Worm (Caenorhabditis elegans) whole organism, late embryonic: ENCODE measurements around the gene col-79.

Experiments used
- C08G9.2 ChIP-seq: sonication (generic microtip); optimal IDR thresholded peaks from 2 replicates; lab custom pipeline; 2016; ENCODE audit warnings: mild to moderate bottlenecking, missing genetic modification characterization, moderate library complexity, missing compliant biosample characterization
- T23F11.4 ChIP-seq: fragments of 200-800 bp; sonication (Bioruptor generic); optimal IDR thresholded peaks from 2 replicates; lab custom pipeline; 2018; ENCODE audit warnings: mild to moderate bottlenecking, missing genetic modification characterization, missing compliant biosample characterization
- Y22D7AL.16 ChIP-seq: sonication (generic microtip); optimal IDR thresholded peaks from 2 replicates; lab custom pipeline; 2016; ENCODE audit warnings: missing genetic modification characterization, missing compliant biosample characterization
- ahr-1 ChIP-seq: sonication (generic microtip); optimal IDR thresholded peaks from 2 replicates; lab custom pipeline; 2016; ENCODE audit warnings: missing genetic modification characterization, missing compliant biosample characterization
- ceh-14 ChIP-seq: sonication (generic microtip); optimal IDR thresholded peaks from 2 replicates; lab custom pipeline; 2016; ENCODE audit warnings: missing genotype, missing genetic modification characterization, missing compliant biosample characterization
- ceh-19 ChIP-seq: fragments of 200-800 bp; sonication (Bioruptor generic); optimal IDR thresholded peaks from 2 replicates; lab custom pipeline; 2018; ENCODE audit warnings: mild to moderate bottlenecking, missing genetic modification characterization, missing compliant biosample characterization
- ceh-2 ChIP-seq: sonication (generic microtip); optimal IDR thresholded peaks from 2 replicates; lab custom pipeline; 2016; ENCODE audit warnings: missing genotype, missing genetic modification characterization, missing compliant biosample characterization
- ceh-22 ChIP-seq: sonication (generic microtip); optimal IDR thresholded peaks from 2 replicates; lab custom pipeline; 2017; ENCODE audit warnings: missing biosample characterization, missing genetic modification characterization
- ceh-24 ChIP-seq: sonication (generic microtip); optimal IDR thresholded peaks from 2 replicates; lab custom pipeline; 2016; ENCODE audit warnings: mild to moderate bottlenecking, missing genetic modification characterization, missing compliant biosample characterization
- ceh-34 ChIP-seq: sonication (generic microtip); optimal IDR thresholded peaks from 2 replicates; lab custom pipeline; 2016; ENCODE audit warnings: mild to moderate bottlenecking, missing genetic modification characterization, missing compliant biosample characterization
- ceh-45 ChIP-seq: fragments of 200-800 bp; sonication (Bioruptor generic); IDR thresholded peaks from 2 replicates; pipeline ENCODE4 v1.3.6; 2022; ENCODE audit warnings: missing genetic modification reagents, missing genetic modification characterization, missing compliant biosample characterization
- ceh-48 ChIP-seq: sonication (generic microtip); optimal IDR thresholded peaks from 2 replicates; lab custom pipeline; 2016; ENCODE audit warnings: missing genetic modification characterization, inconsistent platforms, missing compliant biosample characterization
- che-1 ChIP-seq: sonication (generic microtip); optimal IDR thresholded peaks from 2 replicates; lab custom pipeline; 2016; ENCODE audit warnings: mild to moderate bottlenecking, missing genetic modification characterization, missing compliant biosample characterization
- elt-2 ChIP-seq: sonication (generic microtip); optimal IDR thresholded peaks from 2 replicates; lab custom pipeline; 2016; ENCODE audit warnings: missing genetic modification reagents, missing genetic modification characterization, missing compliant biosample characterization
- elt-4 ChIP-seq: sonication (generic microtip); optimal IDR thresholded peaks from 2 replicates; lab custom pipeline; 2016; ENCODE audit warnings: missing genetic modification characterization, missing compliant biosample characterization
- ets-4 ChIP-seq: sonication (generic microtip); optimal IDR thresholded peaks from 2 replicates; lab custom pipeline; 2016; ENCODE audit warnings: missing genetic modification characterization, missing compliant biosample characterization
- gmeb-2 ChIP-seq: sonication (generic microtip); optimal IDR thresholded peaks from 2 replicates; lab custom pipeline; 2016; ENCODE audit warnings: missing genetic modification characterization, inconsistent platforms, missing compliant biosample characterization
- hlh-13 ChIP-seq: fragments of 200-800 bp; sonication (Bioruptor generic); optimal IDR thresholded peaks from 2 replicates; lab custom pipeline; 2018; ENCODE audit warnings: mild to moderate bottlenecking, missing genetic modification characterization, missing compliant biosample characterization
- hlh-6 ChIP-seq: sonication (generic microtip); optimal IDR thresholded peaks from 2 replicates; lab custom pipeline; 2016; ENCODE audit warnings: missing genotype, missing genetic modification characterization, missing compliant biosample characterization
- hlh-8 ChIP-seq: sonication (generic microtip); optimal IDR thresholded peaks from 2 replicates; lab custom pipeline; 2016; ENCODE audit warnings: missing genotype, missing genetic modification characterization, missing compliant biosample characterization
- lim-6 ChIP-seq: sonication (generic microtip); optimal IDR thresholded peaks from 2 replicates; lab custom pipeline; 2016; ENCODE audit warnings: missing genetic modification characterization, missing compliant biosample characterization
- lin-11 ChIP-seq: fragments of 200-800 bp; sonication (Bioruptor generic); optimal IDR thresholded peaks from 2 replicates; lab custom pipeline; 2018; ENCODE audit warnings: mild to moderate bottlenecking, missing genetic modification characterization, missing compliant biosample characterization
- mec-3 ChIP-seq: sonication (generic microtip); optimal IDR thresholded peaks from 2 replicates; lab custom pipeline; 2016; ENCODE audit warnings: borderline replicate concordance, missing genetic modification characterization, missing compliant biosample characterization
- nhr-11 ChIP-seq: fragments of 150-350 bp; optimal IDR thresholded peaks from 2 replicates; lab custom pipeline; 2014; ENCODE audit warnings: missing biosample characterization, missing genetic modification characterization
- nhr-232 ChIP-seq: sonication (generic microtip); optimal IDR thresholded peaks from 2 replicates; lab custom pipeline; 2016; ENCODE audit warnings: missing genetic modification characterization, missing compliant biosample characterization
- npax-4 ChIP-seq: sonication (generic microtip); optimal IDR thresholded peaks from 2 replicates; lab custom pipeline; 2016; ENCODE audit warnings: missing genetic modification characterization, missing compliant biosample characterization
- pha-2 ChIP-seq: sonication (generic microtip); optimal IDR thresholded peaks from 2 replicates; lab custom pipeline; 2017; ENCODE audit warnings: mild to moderate bottlenecking, missing genetic modification characterization, missing compliant biosample characterization
- pha-4 ChIP-seq: fragments of 150-350 bp; optimal IDR thresholded peaks from 2 replicates; lab custom pipeline; 2018; ENCODE audit warnings: missing biosample characterization, missing genetic modification reagents, missing genetic modification characterization
- sdc-2 ChIP-seq: sonication (generic microtip); optimal IDR thresholded peaks from 2 replicates; lab custom pipeline; 2016; ENCODE audit warnings: missing genotype, missing genetic modification characterization, missing compliant biosample characterization
- sox-2 ChIP-seq: fragments of 200-800 bp; sonication (Bioruptor generic); IDR thresholded peaks from 2 replicates; pipeline ENCODE4 v1.3.6; 2022; ENCODE audit warnings: missing genetic modification reagents, missing genetic modification characterization, missing compliant biosample characterization
- sox-4 ChIP-seq: sonication (generic microtip); optimal IDR thresholded peaks from 2 replicates; lab custom pipeline; 2017; ENCODE audit warnings: mild to moderate bottlenecking, missing genetic modification characterization, inconsistent platforms, missing compliant biosample characterization
- syd-9 ChIP-seq: sonication (generic microtip); optimal IDR thresholded peaks from 2 replicates; lab custom pipeline; 2016; ENCODE audit warnings: mild to moderate bottlenecking, missing genetic modification characterization, moderate library complexity, missing compliant biosample characterization
- tbx-2 ChIP-seq: sonication (generic microtip); optimal IDR thresholded peaks from 2 replicates; lab custom pipeline; 2016; ENCODE audit warnings: missing genetic modification characterization, missing compliant biosample characterization
- ttx-3 ChIP-seq: sonication (generic microtip); optimal IDR thresholded peaks from 2 replicates; lab custom pipeline; 2016; ENCODE audit warnings: missing genetic modification reagents, missing genetic modification characterization, missing compliant biosample characterization
- unc-3 ChIP-seq, 2 experiments: fragments of 200-800 bp in 1 of 2; sonication (Bioruptor generic) in 1 of 2; sonication (generic microtip) in 1 of 2; conservative IDR thresholded peaks in 1 of 2; optimal IDR thresholded peaks in 1 of 2; 2 replicates each; pipeline versions ENCODE4 v1.3.6 to Lab custom; 2016 to 2022; ENCODE audit warnings: missing compliant biosample characterization in 2 of 2, missing genetic modification characterization in 2 of 2, missing genetic modification reagents in 1 of 2
- unc-42 ChIP-seq: sonication (generic microtip); optimal IDR thresholded peaks from 2 replicates; lab custom pipeline; 2016; ENCODE audit warnings: missing genotype, missing genetic modification characterization, missing compliant biosample characterization
- unc-55 ChIP-seq: sonication (generic microtip); optimal IDR thresholded peaks from 2 replicates; lab custom pipeline; 2017; ENCODE audit warnings: missing biosample characterization, missing genetic modification reagents, missing genetic modification characterization

Gene col-79

ce11 chrII:10680130-10680529 lies 23.3 kb upstream of the col-79 start:
- TF ChIP-seq sox-4 (tag; lab: Kevin White, UChicago) (no peak), gmeb-2 (tag; lab: Kevin White, UChicago) (no peak), elt-2 (no peak), ets-4 (tag; lab: Kevin White, UChicago) (no peak), tbx-2 (tag; lab: Kevin White, UChicago) (no peak), ceh-19 (GFP tag; lab: Kevin White, UChicago) (no peak), mec-3 (tag; lab: Kevin White, UChicago) (no peak), Y22D7AL.16 (no peak), ttx-3 (tag; lab: Kevin White, UChicago) (no peak), ceh-24 (tag; lab: Kevin White, UChicago) (no peak), unc-42 (tag; lab: Kevin White, UChicago) (no peak), ceh-14 (no peak)
- TF ChIP-seq, all 69 proteins: peak for 0

ce11 chrII:10680614-10681013 lies 22.8 kb upstream of the col-79 start:
- TF ChIP-seq unc-3 (GFP tag; conservative IDR thresholded peaks at IDR 0.05; lab: Robert Waterston, UW) (no peak), unc-3 (tag; optimal IDR thresholded peaks at IDR 0.05; lab: Kevin White, UChicago) (no peak), ceh-45 (GFP tag; lab: Robert Waterston, UW) (no peak), unc-55 (GFP tag; lab: Kevin White, UChicago) (no peak), ceh-22 (tag; lab: Kevin White, UChicago) (no peak), che-1 (tag; lab: Kevin White, UChicago) (no peak), elt-4 (no peak), ceh-19 (GFP tag; lab: Kevin White, UChicago) (no peak), C08G9.2 (no peak), nhr-11 (no peak), hlh-13 (GFP tag; lab: Kevin White, UChicago) (no peak), pha-4 (tag; lab: Kevin White, UChicago) (no peak), ahr-1 (no peak), ceh-2 (tag; lab: Kevin White, UChicago) (no peak)
- TF ChIP-seq, all 69 proteins: peak for 0

DNA sequence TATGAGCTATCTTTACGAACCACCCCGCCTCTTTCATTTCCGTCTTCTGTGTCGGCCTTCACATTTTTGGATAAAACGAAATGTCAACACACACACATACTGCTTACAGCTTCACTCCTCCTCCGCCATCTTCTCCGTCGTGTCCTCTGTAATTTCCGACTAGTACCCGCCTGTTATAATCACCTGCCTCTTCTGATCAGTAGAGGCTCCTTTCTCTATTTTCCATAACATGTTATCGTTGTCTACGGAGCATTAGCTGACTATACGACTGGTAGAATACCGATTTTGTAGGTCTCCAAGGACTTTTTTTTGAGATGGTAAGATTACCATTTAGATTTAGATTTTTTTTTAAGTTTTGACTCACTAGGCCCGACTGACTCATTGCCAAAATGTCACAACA lies 18.5 kb upstream of the col-79 start:
- TF ChIP-seq nhr-11: no peak
- no peak for TF ChIP-seq nhr-232 (tag; lab: Kevin White, UChicago)
- TF ChIP-seq T23F11.4: no peak
- TF ChIP-seq hlh-8 (tag; lab: Kevin White, UChicago): no peak
- TF ChIP-seq sdc-2 (tag; lab: Kevin White, UChicago): no peak
- no peak for TF ChIP-seq gmeb-2 (tag; lab: Kevin White, UChicago)
- TF ChIP-seq hlh-13 (GFP tag; lab: Kevin White, UChicago): no peak
- no peak for TF ChIP-seq ceh-24 (tag; lab: Kevin White, UChicago)
- TF ChIP-seq hlh-6: no peak
- TF ChIP-seq syd-9: no peak
- no peak for TF ChIP-seq ceh-19 (GFP tag; lab: Kevin White, UChicago)
- TF ChIP-seq sox-2 (GFP tag; lab: Robert Waterston, UW): no peak
- TF ChIP-seq unc-3 (GFP tag; conservative IDR thresholded peaks at IDR 0.05; lab: Robert Waterston, UW): no peak
- TF ChIP-seq unc-3 (tag; optimal IDR thresholded peaks at IDR 0.05; lab: Kevin White, UChicago): no peak
- no peak for TF ChIP-seq che-1 (tag; lab: Kevin White, UChicago)
- TF ChIP-seq ets-4 (tag; lab: Kevin White, UChicago): no peak
- no peak for TF ChIP-seq ceh-34 (tag; lab: Kevin White, UChicago)
- TF ChIP-seq lin-11: no peak
- TF ChIP-seq npax-4 (tag; lab: Kevin White, UChicago): no peak
- TF ChIP-seq ceh-48 (tag; lab: Kevin White, UChicago): no peak

ce11 chrII:10693655-10694054 lies 9.8 kb upstream of the col-79 start, which contains the start of gene gbh-1:
TSS of gene gbh-1 (minus strand) at chrII:10693803.
- no peak for TF ChIP-seq lim-6 (tag; lab: Kevin White, UChicago)
- TF ChIP-seq elt-2: peak; percentile 17
- no peak for TF ChIP-seq pha-2 (tag; lab: Kevin White, UChicago)
- TF ChIP-seq pha-4 (tag; lab: Kevin White, UChicago): no peak
- TF ChIP-seq, all 69 proteins: peak for 1
